Fruit fly (Drosophila melanogaster) Kc167 (cell line): ENCODE results near the gene CG14326.

Experiments used
- Myc ChIP-seq: fragments of >200 bp; optimal IDR thresholded peaks from 2 replicates; lab custom pipeline; 2017; ENCODE audit warnings: missing external identifiers
- Sin3A ChIP-seq: fragments of >200 bp; optimal IDR thresholded peaks from 2 replicates; lab custom pipeline; 2018; ENCODE audit warnings: missing external identifiers
- h ChIP-seq: fragments of >200 bp; optimal IDR thresholded peaks from 3 replicates; lab custom pipeline; 2018; ENCODE audit warnings: missing external identifiers
- insv ChIP-seq: fragments of >200 bp; optimal IDR thresholded peaks from 3 replicates; lab custom pipeline; 2018; ENCODE audit warnings: missing external identifiers
- psq ChIP-seq: fragments of >200 bp; optimal IDR thresholded peaks from 2 replicates; lab custom pipeline; 2017; ENCODE audit warnings: missing external identifiers
- ttk ChIP-seq: sonication (Bioruptor generic); optimal IDR thresholded peaks from 2 replicates; lab custom pipeline; 2017; ENCODE audit warnings: missing external identifiers

- TF ChIP-seq Myc (lab: Kevin White, UChicago), result no peak
- TF ChIP-seq psq (lab: Kevin White, UChicago), result no peak
- TF ChIP-seq Sin3A (lab: Kevin White, UChicago), result no peak
- TF ChIP-seq ttk (lab: Kevin White, UChicago), result no peak
- no peak for TF ChIP-seq h (lab: Kevin White, UChicago)
- no peak for TF ChIP-seq insv (lab: Kevin White, UChicago)
Observed at dm6 chr3R:17616541-17616940, 2.4 kb upstream of the CG14326 start.
